Fruit fly (Drosophila melanogaster): ENCODE results near the gene Lcch3.
A peak's percentile ranks its signal among the peaks of the same experiment; 100 is the strongest.

dm6 chrX:15886411-15887246 is 38.3 kb upstream of the Lcch3 start:
- TF ChIP-seq CG11617 (GFP tag; optimal IDR thresholded peaks at IDR 0.05) (peak; percentile 88), Hr96 (GFP tag; optimal IDR thresholded peaks at IDR 0.05) (no peak), Mnt (GFP tag; optimal IDR thresholded peaks at IDR 0.05) (peak; percentile 78), CG7101 (tag; optimal IDR thresholded peaks at IDR 0.05) (peak; percentile 67), ovo (GFP tag; optimal IDR thresholded peaks at IDR 0.05) (no peak), CG14711 (tag; optimal IDR thresholded peaks at IDR 0.05) (peak; percentile 58), CG5204 (GFP tag; optimal IDR thresholded peaks at IDR 0.05) (no peak), kay (GFP tag; ENCODE audit: borderline replicate concordance) (peak; percentile 99), toe (GFP tag; optimal IDR thresholded peaks at IDR 0.05) (no peak), CG33017 (tag; optimal IDR thresholded peaks at IDR 0.05) (peak; percentile 63)

Data from whole organism, adult.